Fruit fly (Drosophila melanogaster) whole organism, prepupa: ENCODE measurements around the gene CG7573.

Source experiments
- Blimp-1 ChIP-seq: fragments of 200-800 bp; sonication (Bioruptor generic); optimal IDR thresholded peaks from 3 replicates; lab custom pipeline; 2017; ENCODE audit warnings: missing biosample characterization, missing genetic modification characterization, mild to moderate bottlenecking, moderate library complexity, missing genetic modification reagents
- CG11294 ChIP-seq: fragments of 200-800 bp; sonication (Bioruptor generic); IDR thresholded peaks from 2 replicates; pipeline ENCODE4 v1.3.6; 2022; ENCODE audit warnings: missing biosample characterization, missing genetic modification characterization
- CG11762 ChIP-seq: fragments of 200-800 bp; sonication (Bioruptor generic); optimal IDR thresholded peaks from 3 replicates; lab custom pipeline; 2016; ENCODE audit warnings: missing biosample characterization, missing genetic modification characterization; ENCODE audit not compliant: insufficient read depth
- CG11902 ChIP-seq: fragments of 200-800 bp; sonication (Bioruptor generic); optimal IDR thresholded peaks from 3 replicates; lab custom pipeline; 2016; ENCODE audit warnings: missing biosample characterization, missing genetic modification characterization
- CG1621 ChIP-seq: fragments of 200-800 bp; sonication (Bioruptor generic); optimal IDR thresholded peaks from 3 replicates; lab custom pipeline; 2018; ENCODE audit warnings: missing biosample characterization, mild to moderate bottlenecking, missing genetic modification characterization
- CG16779 ChIP-seq: fragments of 200-800 bp; sonication (Bioruptor generic); optimal IDR thresholded peaks from 3 replicates; lab custom pipeline; 2017; ENCODE audit warnings: missing biosample characterization, mild to moderate bottlenecking, missing genetic modification characterization
- CG3032 ChIP-seq: fragments of 200-800 bp; optimal IDR thresholded peaks from 2 replicates; lab custom pipeline; 2019; ENCODE audit warnings: missing biosample characterization, mild to moderate bottlenecking, missing genetic modification characterization, moderate library complexity
- CG32006 ChIP-seq: fragments of 200-800 bp; sonication (Bioruptor generic); optimal IDR thresholded peaks from 3 replicates; lab custom pipeline; 2017; ENCODE audit warnings: missing biosample characterization, mild to moderate bottlenecking, missing genetic modification characterization
- CG34406 ChIP-seq: fragments of 200-800 bp; sonication (Bioruptor generic); optimal IDR thresholded peaks from 3 replicates; lab custom pipeline; 2016; ENCODE audit warnings: missing biosample characterization, missing genetic modification characterization
- CG6163 ChIP-seq: fragments of 200-800 bp; sonication (Bioruptor generic); IDR thresholded peaks from 3 replicates; pipeline ENCODE4 v1.3.6; 2022; ENCODE audit warnings: missing biosample characterization, missing genetic modification characterization
- CG6808 ChIP-seq: fragments of 200-800 bp; sonication (Bioruptor generic); optimal IDR thresholded peaks from 3 replicates; lab custom pipeline; 2017; ENCODE audit warnings: missing biosample characterization, missing genetic modification characterization, mild to moderate bottlenecking, moderate library complexity, missing genetic modification reagents
- CG6854 ChIP-seq: fragments of 200-800 bp; sonication (Bioruptor generic); optimal IDR thresholded peaks from 2 replicates; lab custom pipeline; 2017; ENCODE audit warnings: missing biosample characterization, mild to moderate bottlenecking, missing genetic modification characterization
- CG8119 ChIP-seq: fragments of 200-800 bp; sonication (Bioruptor generic); IDR thresholded peaks from 3 replicates; pipeline ENCODE4 v1.3.6; 2022; ENCODE audit warnings: missing biosample characterization, missing genetic modification characterization
- CG9139 ChIP-seq: fragments of 200-800 bp; sonication (Bioruptor generic); optimal IDR thresholded peaks from 3 replicates; lab custom pipeline; 2017; ENCODE audit warnings: missing biosample characterization, mild to moderate bottlenecking, missing genetic modification characterization
- Eip75B ChIP-seq: fragments of 200-800 bp; sonication (Bioruptor generic); optimal IDR thresholded peaks from 3 replicates; lab custom pipeline; 2016; ENCODE audit warnings: missing biosample characterization, missing genetic modification characterization
- Eip78C ChIP-seq: fragments of 200-800 bp; sonication (Bioruptor generic); peaks from one replicate; lab custom pipeline; 2016; ENCODE audit warnings: missing biosample characterization, missing genetic modification characterization
- Ets96B ChIP-seq: fragments of 200-800 bp; optimal IDR thresholded peaks from 2 replicates; lab custom pipeline; 2019; ENCODE audit warnings: missing biosample characterization, mild to moderate bottlenecking, missing genetic modification characterization, moderate library complexity
- Gug ChIP-seq: fragments of 200-800 bp; sonication (Bioruptor generic); IDR thresholded peaks from 2 replicates; pipeline ENCODE4 v1.3.6; 2022; ENCODE audit warnings: missing biosample characterization, missing genetic modification characterization
- Hr4 ChIP-seq: fragments of 200-800 bp; sonication (Bioruptor generic); optimal IDR thresholded peaks from 3 replicates; lab custom pipeline; 2016; ENCODE audit warnings: missing biosample characterization, missing genetic modification characterization
- Lpt ChIP-seq: fragments of 200-800 bp; sonication (Bioruptor generic); optimal IDR thresholded peaks from 3 replicates; lab custom pipeline; 2016; ENCODE audit warnings: missing biosample characterization, missing genetic modification characterization
- Smox ChIP-seq: fragments of 200-800 bp; sonication (Bioruptor generic); optimal IDR thresholded peaks from 3 replicates; lab custom pipeline; 2016; ENCODE audit warnings: missing biosample characterization, missing genetic modification characterization
- Sox102F ChIP-seq: fragments of 200-800 bp; sonication (Bioruptor generic); optimal IDR thresholded peaks from 2 replicates; lab custom pipeline; 2016; ENCODE audit warnings: missing biosample characterization, mild to moderate bottlenecking, missing genetic modification characterization
- Sox14 ChIP-seq: fragments of 200-800 bp; sonication (Bioruptor generic); optimal IDR thresholded peaks from 3 replicates; lab custom pipeline; 2016; ENCODE audit warnings: missing biosample characterization, missing genetic modification characterization
- Sox15 ChIP-seq: fragments of 200-800 bp; sonication (Bioruptor generic); optimal IDR thresholded peaks from 3 replicates; lab custom pipeline; 2016; ENCODE audit warnings: missing biosample characterization, missing genetic modification characterization
- achi ChIP-seq: fragments of 200-800 bp; sonication (Bioruptor generic); optimal IDR thresholded peaks from 3 replicates; lab custom pipeline; 2016; ENCODE audit warnings: missing biosample characterization, missing genetic modification characterization
- acj6 ChIP-seq: fragments of 200-800 bp; sonication (Bioruptor generic); optimal IDR thresholded peaks from 3 replicates; lab custom pipeline; 2016; ENCODE audit warnings: missing biosample characterization, missing genetic modification characterization
- dac ChIP-seq: fragments of 200-800 bp; sonication (Bioruptor generic); optimal IDR thresholded peaks from 2 replicates; lab custom pipeline; 2017; ENCODE audit warnings: missing biosample characterization, mild to moderate bottlenecking, missing genetic modification characterization
- dsx ChIP-seq: fragments of 200-800 bp; optimal IDR thresholded peaks from 3 replicates; lab custom pipeline; 2019; ENCODE audit warnings: missing biosample characterization, mild to moderate bottlenecking, missing genetic modification characterization, moderate library complexity; ENCODE audit not compliant: poor library complexity, severe bottlenecking
- eg ChIP-seq: fragments of 200-800 bp; sonication (Bioruptor generic); IDR thresholded peaks from 3 replicates; pipeline ENCODE4 v1.3.6; 2022; ENCODE audit warnings: missing biosample characterization, missing genetic modification characterization
- esn ChIP-seq: fragments of 200-800 bp; sonication (Bioruptor generic); optimal IDR thresholded peaks from 2 replicates; lab custom pipeline; 2016; ENCODE audit warnings: missing biosample characterization, mild to moderate bottlenecking, missing genetic modification characterization, moderate library complexity
- fd59A ChIP-seq: fragments of 200-800 bp; sonication (Bioruptor generic); optimal IDR thresholded peaks from 2 replicates; lab custom pipeline; 2017; ENCODE audit warnings: missing biosample characterization, mild to moderate bottlenecking, missing genetic modification characterization, missing genetic modification reagents
- fd85E ChIP-seq: fragments of 200-800 bp; sonication (Bioruptor generic); optimal IDR thresholded peaks from 3 replicates; lab custom pipeline; 2016; ENCODE audit warnings: missing biosample characterization, missing genetic modification characterization
- fkh ChIP-seq: fragments of 200-800 bp; sonication (Bioruptor generic); optimal IDR thresholded peaks from 3 replicates; lab custom pipeline; 2017; ENCODE audit warnings: missing biosample characterization, mild to moderate bottlenecking, missing genetic modification characterization, moderate library complexity
- lz ChIP-seq: fragments of 200-800 bp; sonication (Bioruptor generic); optimal IDR thresholded peaks from 3 replicates; lab custom pipeline; 2016; ENCODE audit warnings: missing biosample characterization, missing genetic modification characterization
- net ChIP-seq: fragments of 200-800 bp; sonication (Bioruptor generic); optimal IDR thresholded peaks from 3 replicates; lab custom pipeline; 2016; ENCODE audit warnings: missing biosample characterization, missing genetic modification characterization
- pdm3 ChIP-seq: fragments of 200-800 bp; sonication (Bioruptor generic); optimal IDR thresholded peaks from 3 replicates; lab custom pipeline; 2016; ENCODE audit warnings: missing biosample characterization, missing genetic modification characterization
- ss ChIP-seq, 2 experiments: fragments of 200-800 bp; sonication (Bioruptor generic); optimal IDR thresholded peaks; 2 replicates in 1 of 2; 3 replicates in 1 of 2; lab custom pipeline; 2017 to 2018; ENCODE audit warnings: mild to moderate bottlenecking in 2 of 2, missing biosample characterization in 2 of 2, missing genetic modification characterization in 2 of 2, moderate library complexity in 1 of 2
- svp ChIP-seq: fragments of 200-800 bp; sonication (Bioruptor generic); peaks from one replicate; lab custom pipeline; 2016; ENCODE audit warnings: missing biosample characterization, missing genetic modification characterization
- topi ChIP-seq: fragments of 200-800 bp; sonication (Bioruptor generic); optimal IDR thresholded peaks from 3 replicates; lab custom pipeline; 2016; ENCODE audit warnings: missing biosample characterization, missing genetic modification characterization
- vri ChIP-seq: fragments of 200-800 bp; sonication (Bioruptor generic); optimal IDR thresholded peaks from 3 replicates; lab custom pipeline; 2016; ENCODE audit warnings: missing biosample characterization, mild to moderate bottlenecking, missing genetic modification characterization

The CG7573 gene

DNA sequence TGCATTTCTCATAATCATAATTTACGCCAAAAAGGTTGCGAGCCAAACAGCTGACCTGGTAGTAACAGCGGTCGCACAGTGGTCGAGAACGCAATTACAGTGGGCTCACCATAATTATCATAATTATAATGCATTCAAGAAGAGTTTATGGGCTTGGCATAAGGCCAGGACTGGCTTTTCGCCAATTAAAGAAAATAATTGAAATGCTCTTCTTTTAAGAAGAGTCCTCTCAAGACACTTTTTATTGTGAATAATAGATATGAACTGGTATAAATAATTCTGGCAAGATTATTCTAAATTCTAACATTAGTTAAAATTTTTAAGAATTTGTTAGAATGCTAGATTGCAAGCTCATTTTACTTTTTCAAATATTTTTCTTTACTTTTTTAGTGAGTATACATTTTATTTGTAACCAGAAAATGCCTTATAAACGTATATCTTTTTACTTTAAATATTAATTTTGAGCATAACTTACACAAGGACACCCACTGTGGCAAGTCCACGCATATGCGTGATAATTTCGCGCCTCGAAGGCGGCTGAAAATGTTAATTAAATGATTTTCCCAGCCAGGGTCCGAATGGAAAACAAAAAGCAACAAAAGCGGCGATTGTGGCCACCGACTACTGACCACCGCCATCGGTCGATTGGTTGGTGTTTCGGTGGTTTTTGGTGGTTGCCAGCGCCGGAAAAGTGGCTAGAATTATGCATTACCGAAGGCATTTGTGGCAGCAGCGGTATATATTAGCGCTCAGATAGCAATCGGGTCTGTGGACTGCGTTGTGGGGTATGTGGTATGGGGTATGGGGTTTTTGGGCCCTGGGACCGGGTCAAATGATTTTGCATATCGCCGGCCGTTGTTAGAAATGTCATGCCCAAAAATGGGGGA is 5.2 kb upstream of the CG7573 start (continued):
- TF ChIP-seq CG32006 (GFP tag; lab: Kevin White, UChicago) = peak; percentile 44

DNA sequence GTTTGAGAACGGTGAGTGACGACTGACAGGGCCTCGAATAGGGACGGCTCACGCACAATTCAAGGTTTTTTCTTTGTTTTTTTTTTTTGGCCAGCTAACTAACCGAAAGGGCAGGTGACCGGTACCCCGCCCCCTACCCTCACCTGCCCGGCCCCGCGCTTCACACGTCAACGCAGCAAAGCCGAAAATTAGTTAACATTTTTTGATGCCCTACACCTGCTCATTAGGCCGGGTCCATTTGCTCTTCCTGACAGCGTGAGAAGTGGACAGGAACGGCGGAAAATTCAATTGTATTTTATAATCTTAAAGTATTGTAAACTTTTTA is 4.6 kb upstream of the CG7573 start:
- TF ChIP-seq dac = no peak
- no peak for TF ChIP-seq dsx
- TF ChIP-seq eg (GFP tag; lab: Robert Waterston, UW) = no peak
- no peak for TF ChIP-seq CG11294
- no peak for TF ChIP-seq Sox14 (GFP tag; lab: Kevin White, UChicago)
- TF ChIP-seq acj6 (GFP tag; lab: Kevin White, UChicago) = no peak
- no peak for TF ChIP-seq CG16779 (tag; lab: Kevin White, UChicago)
- TF ChIP-seq CG1621 (tag; lab: Kevin White, UChicago) = no peak
- no peak for TF ChIP-seq CG34406 (GFP tag; lab: Kevin White, UChicago)
- TF ChIP-seq CG8119 = no peak
- TF ChIP-seq net (GFP tag; lab: Kevin White, UChicago) = no peak
- no peak for TF ChIP-seq ss (GFP tag; optimal IDR thresholded peaks at IDR 0.05; lab: Kevin White, UChicago)
- no peak for TF ChIP-seq Ets96B
- no peak for TF ChIP-seq Gug (GFP tag; lab: Robert Waterston, UW)
- no peak for TF ChIP-seq lz
- TF ChIP-seq vri (GFP tag; lab: Kevin White, UChicago) = no peak
- no peak for TF ChIP-seq pdm3 (GFP tag; lab: Kevin White, UChicago)
- no peak for TF ChIP-seq Eip78C (GFP tag; lab: Kevin White, UChicago)
- no peak for TF ChIP-seq topi (GFP tag; lab: Kevin White, UChicago)

DNA sequence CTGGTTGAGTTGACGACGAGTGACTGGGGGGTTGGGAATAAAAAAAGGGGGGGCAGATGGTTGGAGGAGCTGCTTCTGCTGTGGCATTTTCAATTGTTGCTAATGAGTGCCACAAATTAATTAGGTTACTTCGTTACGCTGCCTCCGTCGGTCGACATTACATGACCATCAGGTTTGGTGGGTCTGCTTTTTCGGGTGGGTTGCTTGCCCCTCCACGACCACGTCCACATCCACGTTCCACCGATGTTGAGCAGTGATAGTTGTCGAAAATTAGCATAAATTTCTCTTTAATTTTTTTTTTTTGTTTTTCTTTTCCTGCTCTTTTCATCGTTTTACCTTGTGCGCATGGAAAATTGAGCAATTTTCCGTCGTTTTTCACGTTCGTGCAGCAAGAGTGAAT is 3.0 kb upstream of the CG7573 start:
- no peak for TF ChIP-seq eg (GFP tag; lab: Robert Waterston, UW)
- TF ChIP-seq Eip75B (GFP tag; lab: Kevin White, UChicago) = no peak
- TF ChIP-seq fkh (GFP tag; lab: Kevin White, UChicago) = no peak
- no peak for TF ChIP-seq Lpt (GFP tag; lab: Kevin White, UChicago)
- TF ChIP-seq, all 60 proteins: peak for 0

DNA sequence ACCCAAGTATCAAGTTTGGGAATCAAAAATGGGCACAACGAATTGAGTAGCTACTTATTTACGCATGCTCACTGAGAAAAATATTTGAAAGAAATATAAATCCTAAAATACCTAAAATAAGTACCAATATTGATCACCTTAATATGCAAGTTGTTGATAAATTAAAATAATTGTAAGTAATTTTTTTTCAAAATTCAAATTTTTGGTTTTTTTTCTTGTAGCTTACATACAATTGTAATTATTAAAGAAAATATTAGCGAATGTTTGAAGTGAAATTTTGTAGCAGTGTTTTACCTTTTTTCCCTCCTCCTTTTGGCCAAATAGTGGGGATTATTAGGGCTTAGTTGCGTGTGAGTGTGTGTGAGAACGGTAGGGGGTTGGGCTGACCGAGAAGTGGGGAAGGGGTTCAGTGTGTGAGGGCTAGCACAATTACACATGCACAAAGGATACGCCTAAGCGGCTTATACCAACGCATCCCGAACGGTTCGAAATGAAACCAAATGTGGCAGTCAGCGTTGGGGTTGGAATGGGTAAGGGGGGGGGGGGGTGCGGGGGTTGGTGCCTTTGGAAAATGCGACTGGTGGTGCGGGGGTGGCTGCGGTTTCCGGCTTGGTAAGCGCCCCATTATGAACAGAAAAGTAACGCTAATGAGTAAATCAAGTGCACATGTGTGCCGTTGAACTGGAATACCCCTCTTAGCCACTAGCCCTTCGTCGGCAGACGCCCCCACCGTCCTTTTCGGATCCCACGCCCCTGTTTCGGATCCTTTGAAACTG is 1.6 kb upstream of the CG7573 start:
- TF ChIP-seq CG16779 (tag; lab: Kevin White, UChicago) = no peak
- TF ChIP-seq CG6854 (GFP tag; lab: Kevin White, UChicago) = no peak
- TF ChIP-seq Sox102F (GFP tag; lab: Kevin White, UChicago) = no peak
- peak; percentile 37 for TF ChIP-seq svp
- no peak for TF ChIP-seq CG8119
- TF ChIP-seq Eip78C (GFP tag; lab: Kevin White, UChicago) = peak; percentile 40
- no peak for TF ChIP-seq CG11762 (GFP tag; lab: Kevin White, UChicago)
- TF ChIP-seq Blimp-1 = no peak
- TF ChIP-seq Ets96B = no peak
- TF ChIP-seq CG6808 (GFP tag; lab: Kevin White, UChicago) = no peak

DNA sequence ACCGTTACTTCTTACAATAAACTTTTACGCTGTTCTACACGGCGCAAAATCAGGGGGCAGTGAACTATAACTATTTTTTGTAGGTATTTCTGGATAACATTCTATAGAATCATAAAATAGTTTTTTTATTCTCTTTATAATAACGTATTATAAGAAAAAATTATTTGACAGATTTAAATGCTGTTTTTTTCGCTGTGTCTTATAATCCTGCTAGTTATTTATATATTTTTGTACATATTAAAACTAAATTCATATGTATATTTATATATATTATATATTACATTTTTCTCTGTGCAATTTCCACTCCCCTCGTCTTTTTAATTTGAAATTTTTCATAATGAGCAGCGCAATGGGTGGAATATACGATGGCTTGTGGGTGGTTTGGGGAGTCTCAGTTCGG is 819 bp upstream of the CG7573 start:
- TF ChIP-seq Eip75B (GFP tag; lab: Kevin White, UChicago) = no peak
- peak; percentile 4 for TF ChIP-seq achi (GFP tag; lab: Kevin White, UChicago)
- TF ChIP-seq CG11902 (GFP tag; lab: Kevin White, UChicago) = no peak
- no peak for TF ChIP-seq vri (GFP tag; lab: Kevin White, UChicago)
- TF ChIP-seq Eip78C (GFP tag; lab: Kevin White, UChicago) = peak; percentile 30
- no peak for TF ChIP-seq topi (GFP tag; lab: Kevin White, UChicago)
- TF ChIP-seq Smox (GFP tag; lab: Kevin White, UChicago) = no peak
- TF ChIP-seq CG11762 (GFP tag; lab: Kevin White, UChicago) = no peak
- no peak for TF ChIP-seq esn (GFP tag; lab: Kevin White, UChicago)
- no peak for TF ChIP-seq eg (GFP tag; lab: Robert Waterston, UW)
- peak; percentile 2 for TF ChIP-seq CG3032 (tag; lab: Kevin White, UChicago)
- TF ChIP-seq CG9139 (GFP tag; lab: Kevin White, UChicago) = no peak
- TF ChIP-seq Hr4 = no peak
- no peak for TF ChIP-seq fd85E (GFP tag; lab: Kevin White, UChicago)
- no peak for TF ChIP-seq Sox102F (GFP tag; lab: Kevin White, UChicago)
- TF ChIP-seq ss (GFP tag; optimal IDR thresholded peaks at IDR 0.05; lab: Kevin White, UChicago) = no peak
- TF ChIP-seq CG6163 (GFP tag; lab: Robert Waterston, UW) = no peak
- TF ChIP-seq Sox15 = no peak
- no peak for TF ChIP-seq dac
- TF ChIP-seq CG34406 (GFP tag; lab: Kevin White, UChicago) = no peak
- no peak for TF ChIP-seq fd59A
- TF ChIP-seq Ets96B = peak; percentile 19
